Worm (Caenorhabditis elegans): Measurements from ENCODE around the gene ufm-1.

ufm-1 gene

ce11 chrIII:7854494-7855184, 4.1 kb upstream of the ufm-1 start, which contains the start of gene rpl-35 (continued):
- TF ChIP-seq zag-1 (tag; optimal IDR thresholded peaks at IDR 0.05), result peak; percentile 74
- peak; percentile 99 for TF ChIP-seq ceh-88 (GFP tag; IDR thresholded peaks at IDR 0.05)
- peak; percentile 77 for TF ChIP-seq hlh-4 (tag; optimal IDR thresholded peaks at IDR 0.05)
- TF ChIP-seq tbx-2 (tag; optimal IDR thresholded peaks at IDR 0.05), result peak; percentile 100
- TF ChIP-seq egl-27 (tag; optimal IDR thresholded peaks at IDR 0.05), result peak; percentile 85 to 95
- TF ChIP-seq fos-1 (tag; optimal IDR thresholded peaks at IDR 0.05), result peak; percentile 98
- TF ChIP-seq nhr-77 (tag; optimal IDR thresholded peaks at IDR 0.05), result peak; percentile 100
- TF ChIP-seq alr-1 (tag; optimal IDR thresholded peaks at IDR 0.05; ENCODE audit: borderline replicate concordance), result no peak
- TF ChIP-seq grh-1 (GFP tag; IDR thresholded peaks at IDR 0.05), result peak; percentile 100
- peak; percentile 100 for TF ChIP-seq ceh-82 (tag; optimal IDR thresholded peaks at IDR 0.05)
- peak; percentile 99 for TF ChIP-seq egl-13 (tag; optimal IDR thresholded peaks at IDR 0.05)
- TF ChIP-seq ets-5 (GFP tag; IDR thresholded peaks at IDR 0.05), result peak; percentile 88; the same call in 1 of the 2 replicates
- peak; percentile 99 for TF ChIP-seq lin-15B (tag; optimal IDR thresholded peaks at IDR 0.05)
- TF ChIP-seq C34B4.2 (tag; optimal IDR thresholded peaks at IDR 0.05), result peak; percentile 98

- TF ChIP-seq nhr-85 (tag) (peak; percentile 66), mab-9 (GFP tag; IDR thresholded peaks at IDR 0.05) (no peak)
These were observed 3.3 kb upstream of the ufm-1 start for ce11 chrIII:7855468-7855867.

- no peak for TF ChIP-seq C04F5.9 (tag; optimal IDR thresholded peaks at IDR 0.05)
- TF ChIP-seq lir-3 (tag; optimal IDR thresholded peaks at IDR 0.05; ENCODE audit: poor library complexity), result no peak
- TF ChIP-seq jun-1 (tag; optimal IDR thresholded peaks at IDR 0.05), result no peak
- no peak for TF ChIP-seq dsc-1 (tag; optimal IDR thresholded peaks at IDR 0.05)
- no peak for TF ChIP-seq ceh-82 (tag; optimal IDR thresholded peaks at IDR 0.05)
- no peak for TF ChIP-seq blmp-1 (tag; optimal IDR thresholded peaks at IDR 0.05)
- no peak for TF ChIP-seq C34B4.2 (tag; optimal IDR thresholded peaks at IDR 0.05)
These were observed 1.6 kb upstream of the ufm-1 start, which contains the start of gene tag-307 for ce11 chrIII:7857142-7857541. tag-307 (minus strand) TSS chrIII:7857242.

- no peak for TF ChIP-seq nhr-20 (tag; optimal IDR thresholded peaks at IDR 0.05)
- no peak for TF ChIP-seq nhr-12 (tag; optimal IDR thresholded peaks at IDR 0.05)
- TF ChIP-seq tlp-1 (tag; optimal IDR thresholded peaks at IDR 0.05), result no peak
- no peak for TF ChIP-seq nhr-71 (tag; optimal IDR thresholded peaks at IDR 0.05)
- TF ChIP-seq lin-15B (tag; optimal IDR thresholded peaks at IDR 0.05), result no peak
- TF ChIP-seq elt-2 (tag; optimal IDR thresholded peaks at IDR 0.05), result no peak
- TF ChIP-seq zag-1 (tag; optimal IDR thresholded peaks at IDR 0.05), result no peak
- no peak for TF ChIP-seq ceh-63 (GFP tag; optimal IDR thresholded peaks at IDR 0.05)
- no peak for TF ChIP-seq hlh-17 (GFP tag; optimal IDR thresholded peaks at IDR 0.05; ENCODE audit: borderline replicate concordance)
- no peak for TF ChIP-seq ztf-11 (tag; optimal IDR thresholded peaks at IDR 0.05)
- TF ChIP-seq nhr-76 (tag; optimal IDR thresholded peaks at IDR 0.05), result no peak
- no peak for TF ChIP-seq ceh-8 (GFP tag; optimal IDR thresholded peaks at IDR 0.05)
- no peak for TF ChIP-seq lsy-2 (tag; optimal IDR thresholded peaks at IDR 0.05)
- no peak for TF ChIP-seq efl-1 (optimal IDR thresholded peaks at IDR 0.05)
- no peak for TF ChIP-seq efl-1 (GFP tag; optimal IDR thresholded peaks at IDR 0.05 in 1 of 2)
These were observed 534 bp downstream of the ufm-1 start, which contains the start of gene tomm-7 for ce11 chrIII:7859313-7859712. tomm-7 (plus strand) TSS chrIII:7859613.

- TF ChIP-seq elt-2 (tag; optimal IDR thresholded peaks at IDR 0.05) (peak; percentile 20), mep-1 (tag; optimal IDR thresholded peaks at IDR 0.05) (no peak), nhr-237 (tag; optimal IDR thresholded peaks at IDR 0.05) (no peak)
These were observed 2.1 kb downstream of the ufm-1 start, which contains the start of gene cuc-1 for ce11 chrIII:7860885-7861284. cuc-1 (minus strand) TSS chrIII:7860985.

Data from whole organism, L1 larva.